Fruit fly (Drosophila melanogaster) whole organism, embryonic: Measurements from ENCODE around the gene CG3119.
A peak's percentile ranks its signal among the peaks of the same experiment; 100 is the strongest.

Experiments
- Adf1 ChIP-seq: fragments of 200-800 bp; sonication (Bioruptor generic); IDR thresholded peaks from 2 replicates; pipeline ENCODE4 v1.3.6; 2022; ENCODE audit warnings: missing biosample characterization, missing genetic modification characterization
- CG13296 ChIP-seq: fragments of 200-800 bp; sonication (Bioruptor generic); optimal IDR thresholded peaks from 3 replicates; lab custom pipeline; 2018; ENCODE audit warnings: missing biosample characterization, mild to moderate bottlenecking, missing genetic modification characterization
- CG14050 ChIP-seq: fragments of 200-800 bp; sonication (Bioruptor generic); IDR thresholded peaks from 3 replicates; pipeline ENCODE4 v1.3.6; 2022; ENCODE audit warnings: missing biosample characterization, missing genetic modification characterization
- CG16813 ChIP-seq: fragments of 200-800 bp; sonication (Bioruptor generic); IDR thresholded peaks from 3 replicates; pipeline ENCODE4 v1.3.6; 2022; ENCODE audit warnings: missing biosample characterization, missing genetic modification characterization; ENCODE audit not compliant: partially characterized antibody
- CG1832 ChIP-seq: fragments of 200-800 bp; sonication (Bioruptor generic); optimal IDR thresholded peaks from 2 replicates; lab custom pipeline; 2017; ENCODE audit warnings: missing biosample characterization, mild to moderate bottlenecking, missing genetic modification characterization, inconsistent platforms
- CG18599 ChIP-seq: fragments of 200-800 bp; sonication (Bioruptor generic); optimal IDR thresholded peaks from 3 replicates; lab custom pipeline; 2017; ENCODE audit warnings: missing biosample characterization, missing genetic modification characterization, mild to moderate bottlenecking, moderate library complexity, missing genetic modification reagents
- CG2116 ChIP-seq: fragments of 200-800 bp; sonication (Bioruptor generic); optimal IDR thresholded peaks from 3 replicates; lab custom pipeline; 2018; ENCODE audit warnings: missing biosample characterization, mild to moderate bottlenecking, missing genetic modification characterization
- CG31441 ChIP-seq: fragments of 200-800 bp; sonication (Bioruptor generic); IDR thresholded peaks from 2 replicates; pipeline ENCODE4 v1.3.6; 2022; ENCODE audit warnings: missing biosample characterization, missing genetic modification characterization
- CG34422 ChIP-seq: fragments of 200-800 bp; sonication (Bioruptor generic); IDR thresholded peaks from 3 replicates; pipeline ENCODE4 v1.3.6; 2022; ENCODE audit warnings: missing biosample characterization, missing genetic modification characterization
- CG4730 ChIP-seq: fragments of 200-800 bp; sonication (Bioruptor generic); IDR thresholded peaks from 2 replicates; pipeline ENCODE4 v1.3.6; 2022; ENCODE audit warnings: missing biosample characterization, missing genetic modification characterization
- CG7556 ChIP-seq: fragments of 200-800 bp; sonication (Bioruptor generic); optimal IDR thresholded peaks from 2 replicates; lab custom pipeline; 2017; ENCODE audit warnings: missing biosample characterization, mild to moderate bottlenecking, missing genetic modification characterization
- CG8281 ChIP-seq: fragments of 200-800 bp; sonication (Bioruptor generic); optimal IDR thresholded peaks from 2 replicates; lab custom pipeline; 2018; ENCODE audit warnings: missing biosample characterization, mild to moderate bottlenecking, missing genetic modification characterization, moderate library complexity
- CG9609 ChIP-seq: fragments of 200-800 bp; sonication (Bioruptor generic); optimal IDR thresholded peaks from 3 replicates; lab custom pipeline; 2016; ENCODE audit warnings: missing biosample characterization, missing genetic modification characterization
- Deaf1 ChIP-seq: fragments of 200-800 bp; optimal IDR thresholded peaks from 3 replicates; lab custom pipeline; 2019; ENCODE audit warnings: missing biosample characterization, mild to moderate bottlenecking, missing genetic modification characterization, moderate library complexity
- Dek ChIP-seq: fragments of 200-800 bp; sonication (Bioruptor generic); optimal IDR thresholded peaks from 3 replicates; lab custom pipeline; 2019; ENCODE audit warnings: missing biosample characterization, mild to moderate bottlenecking, missing genetic modification characterization, moderate library complexity
- Ets65A ChIP-seq: fragments of 200-800 bp; sonication (Bioruptor generic); peaks from one replicate; lab custom pipeline; 2016; ENCODE audit warnings: missing biosample characterization, missing genetic modification characterization
- Ets97D ChIP-seq: fragments of 200-800 bp; sonication (Bioruptor generic); optimal IDR thresholded peaks from 3 replicates; lab custom pipeline; 2016; ENCODE audit warnings: missing biosample characterization, missing genetic modification characterization
- Gug ChIP-seq: fragments of 200-800 bp; sonication (Bioruptor generic); IDR thresholded peaks from 4 replicates; pipeline ENCODE4 v1.3.6; 2022; ENCODE audit warnings: missing biosample characterization, missing genetic modification characterization
- HHEX ChIP-seq: fragments of 200-800 bp; sonication (Bioruptor generic); optimal IDR thresholded peaks from 3 replicates; lab custom pipeline; 2017; ENCODE audit warnings: missing biosample characterization, mild to moderate bottlenecking, missing genetic modification characterization, missing genetic modification reagents
- HLH54F ChIP-seq: fragments of 200-800 bp; sonication (Bioruptor generic); optimal IDR thresholded peaks from 3 replicates; lab custom pipeline; 2016; ENCODE audit warnings: missing biosample characterization, missing genetic modification characterization
- Hand ChIP-seq: fragments of 200-800 bp; sonication (Bioruptor generic); optimal IDR thresholded peaks from 2 replicates; lab custom pipeline; 2017; ENCODE audit warnings: mild to moderate bottlenecking, missing biosample characterization, missing genetic modification reagents, missing genetic modification characterization
- Hmr ChIP-seq: fragments of 200-800 bp; sonication (Bioruptor generic); optimal IDR thresholded peaks from 3 replicates; lab custom pipeline; 2017; ENCODE audit warnings: mild to moderate bottlenecking, missing biosample characterization, missing genetic modification reagents, missing genetic modification characterization
- Lim3 ChIP-seq: fragments of 200-800 bp; sonication (Bioruptor generic); IDR thresholded peaks from 2 replicates; pipeline ENCODE4 v1.3.6; 2022; ENCODE audit warnings: missing biosample characterization, missing genetic modification characterization
- Mad ChIP-seq: fragments of 200-800 bp; sonication (Bioruptor generic); optimal IDR thresholded peaks from 2 replicates; lab custom pipeline; 2016; ENCODE audit warnings: missing biosample characterization, missing genetic modification characterization
- Max ChIP-seq: fragments of 200-800 bp; sonication (Bioruptor generic); optimal IDR thresholded peaks from 2 replicates; lab custom pipeline; 2016; ENCODE audit warnings: missing biosample characterization, mild to moderate bottlenecking, missing genetic modification characterization
- Med ChIP-seq: fragments of 200-800 bp; sonication (Bioruptor generic); peaks from one replicate; lab custom pipeline; 2016; ENCODE audit warnings: missing biosample characterization, missing genetic modification characterization, mild to moderate bottlenecking, inconsistent platforms, moderate library complexity
- Sox100B ChIP-seq: fragments of 200-800 bp; sonication (Bioruptor generic); optimal IDR thresholded peaks from 3 replicates; lab custom pipeline; 2018; ENCODE audit warnings: missing biosample characterization, mild to moderate bottlenecking, missing genetic modification characterization
- Sox102F ChIP-seq: fragments of 200-800 bp; sonication (Bioruptor generic); optimal IDR thresholded peaks from 2 replicates; lab custom pipeline; 2018; ENCODE audit warnings: missing biosample characterization, mild to moderate bottlenecking, missing genetic modification characterization, moderate library complexity
- Stat92E ChIP-seq, 3 experiments: fragments of >200 bp in 2 of 3; fragments of 200-800 bp in 1 of 3; sonication (Bioruptor generic) in 1 of 3; optimal IDR thresholded peaks; 2 replicates each; lab custom pipeline; 2017 to 2019; ENCODE audit warnings: missing biosample characterization in 3 of 3, missing genetic modification characterization in 3 of 3, mild to moderate bottlenecking in 1 of 3, moderate library complexity in 1 of 3
- YL-1 ChIP-seq: fragments of 200-800 bp; sonication (Bioruptor generic); optimal IDR thresholded peaks from 3 replicates; lab custom pipeline; 2017; ENCODE audit warnings: missing biosample characterization, mild to moderate bottlenecking, missing genetic modification characterization
- bbx ChIP-seq: fragments of 200-800 bp; sonication (Bioruptor generic); IDR thresholded peaks from 2 replicates; pipeline ENCODE4 v1.3.6; 2022; ENCODE audit warnings: missing biosample characterization, missing genetic modification characterization; ENCODE audit not compliant: partially characterized antibody
- chinmo ChIP-seq: fragments of 200-800 bp; sonication (Bioruptor generic); IDR thresholded peaks from 4 replicates; pipeline ENCODE4 v1.3.6; 2022; ENCODE audit warnings: missing biosample characterization, missing genetic modification characterization; ENCODE audit not compliant: partially characterized antibody
- da ChIP-seq: fragments of 200-800 bp; sonication (Bioruptor generic); optimal IDR thresholded peaks from 2 replicates; lab custom pipeline; 2016; ENCODE audit warnings: missing biosample characterization, missing genetic modification characterization
- disco-r ChIP-seq: fragments of 200-800 bp; sonication (Bioruptor generic); optimal IDR thresholded peaks from 2 replicates; lab custom pipeline; 2016; ENCODE audit warnings: missing biosample characterization, missing genetic modification characterization
- dmrt99B ChIP-seq: fragments of 200-800 bp; sonication (Bioruptor generic); optimal IDR thresholded peaks from 2 replicates; lab custom pipeline; 2018; ENCODE audit warnings: missing biosample characterization, mild to moderate bottlenecking, missing genetic modification characterization, moderate library complexity
- fd102C ChIP-seq: fragments of 200-800 bp; sonication (Bioruptor generic); optimal IDR thresholded peaks from 2 replicates; lab custom pipeline; 2018; ENCODE audit warnings: missing biosample characterization, mild to moderate bottlenecking, missing genetic modification characterization, moderate library complexity
- gfzf ChIP-seq: fragments of 200-800 bp; sonication (Bioruptor generic); optimal IDR thresholded peaks from 2 replicates; lab custom pipeline; 2016; ENCODE audit warnings: missing biosample characterization, mild to moderate bottlenecking, missing genetic modification characterization, moderate library complexity
- hth ChIP-seq: fragments of >200 bp; optimal IDR thresholded peaks from 2 replicates; lab custom pipeline; 2017; ENCODE audit warnings: inconsistent platforms
- ind ChIP-seq: fragments of 200-800 bp; sonication (Bioruptor generic); optimal IDR thresholded peaks from 3 replicates; lab custom pipeline; 2016; ENCODE audit warnings: missing biosample characterization, missing genetic modification characterization
- ken ChIP-seq: fragments of 200-800 bp; sonication (Bioruptor generic); IDR thresholded peaks from 3 replicates; pipeline ENCODE4 v1.3.6; 2022; ENCODE audit warnings: missing biosample characterization, missing genetic modification characterization
- kni ChIP-seq: fragments of 200-800 bp; sonication (Bioruptor generic); optimal IDR thresholded peaks from 3 replicates; lab custom pipeline; 2017; ENCODE audit warnings: mild to moderate bottlenecking, missing biosample characterization, missing genetic modification reagents, missing genetic modification characterization
- knrl ChIP-seq: fragments of 200-800 bp; sonication (Bioruptor generic); IDR thresholded peaks from 3 replicates; pipeline ENCODE4 v1.3.6; 2022; ENCODE audit warnings: missing biosample characterization, missing genetic modification characterization; ENCODE audit not compliant: partially characterized antibody
- mam ChIP-seq: fragments of 200-800 bp; sonication (Bioruptor generic); optimal IDR thresholded peaks from 3 replicates; lab custom pipeline; 2016; ENCODE audit warnings: missing biosample characterization, missing genetic modification characterization
- nerfin-2 ChIP-seq: fragments of 200-800 bp; sonication (Bioruptor generic); IDR thresholded peaks from 2 replicates; pipeline ENCODE4 v1.3.6; 2022; ENCODE audit warnings: missing biosample characterization, missing genetic modification characterization; ENCODE audit not compliant: partially characterized antibody
- pros ChIP-seq: fragments of 200-800 bp; sonication (Bioruptor generic); optimal IDR thresholded peaks from 3 replicates; lab custom pipeline; 2019; ENCODE audit warnings: missing biosample characterization, mild to moderate bottlenecking, missing genetic modification characterization, moderate library complexity
- pzg ChIP-seq: fragments of 200-800 bp; sonication (Bioruptor generic); optimal IDR thresholded peaks from 3 replicates; lab custom pipeline; 2018; ENCODE audit warnings: missing biosample characterization, mild to moderate bottlenecking, missing genetic modification characterization, moderate library complexity
- ssp ChIP-seq: fragments of 200-800 bp; sonication (Bioruptor generic); IDR thresholded peaks from 2 replicates; pipeline ENCODE4 v1.3.6; 2022; ENCODE audit warnings: missing biosample characterization, missing genetic modification characterization
- tap ChIP-seq: fragments of 200-800 bp; optimal IDR thresholded peaks from 3 replicates; lab custom pipeline; 2019; ENCODE audit warnings: missing biosample characterization, mild to moderate bottlenecking, missing genetic modification characterization, moderate library complexity
- trh ChIP-seq: fragments of 200-800 bp; sonication (Bioruptor generic); optimal IDR thresholded peaks from 2 replicates; lab custom pipeline; 2016; ENCODE audit warnings: missing biosample characterization, missing genetic modification characterization

Gene CG3119

DNA sequence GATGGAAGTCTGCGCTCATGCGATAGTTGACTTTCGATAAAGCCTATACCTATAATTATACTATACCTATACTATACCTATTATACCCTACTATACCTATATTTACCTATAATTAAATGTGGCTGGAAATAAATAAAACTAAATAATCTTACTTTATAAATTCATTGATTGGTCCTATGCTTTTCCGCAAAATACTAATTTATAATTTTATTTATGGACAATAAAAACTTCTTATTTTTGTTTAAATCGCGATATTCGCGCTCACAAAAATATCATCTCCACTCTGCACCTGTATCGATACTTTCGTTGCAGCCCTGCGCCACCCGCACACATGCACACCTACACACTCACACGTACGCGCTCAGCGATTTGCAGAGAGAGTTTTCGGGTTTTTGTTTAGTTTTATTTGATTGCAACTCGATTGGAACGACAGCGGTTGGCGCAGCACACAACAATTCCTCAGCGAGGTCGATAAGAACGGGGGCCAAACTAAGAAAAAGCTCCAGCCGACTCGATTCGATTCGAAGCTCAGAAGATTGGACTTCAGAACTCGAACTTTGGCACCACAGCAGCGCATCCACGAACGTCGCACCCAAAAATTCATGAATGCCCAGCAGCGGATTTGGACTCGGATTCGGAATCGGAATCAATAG lies 37.0 kb upstream of the CG3119 start, which contains the start of gene CG8814 (continued):
- peak; percentile 49 for TF ChIP-seq Ets97D (GFP tag; lab: Kevin White, UChicago)
- peak; percentile 99 for TF ChIP-seq CG2116
- TF ChIP-seq pros (GFP tag; lab: Kevin White, UChicago) = no peak
- no peak for TF ChIP-seq da (GFP tag; lab: Kevin White, UChicago)
- peak; percentile 75 for TF ChIP-seq Dek (tag; lab: Kevin White, UChicago)
- TF ChIP-seq Stat92E (GFP tag; optimal IDR thresholded peaks at IDR 0.05; lab: Kevin White, UChicago) = no peak
- TF ChIP-seq Adf1 (GFP tag; lab: Robert Waterston, UW) = peak; percentile 40
- peak; percentile 63 for TF ChIP-seq mam (GFP tag; lab: Kevin White, UChicago)
- no peak for TF ChIP-seq CG1832 (GFP tag; lab: Kevin White, UChicago)
- peak; percentile 83 for TF ChIP-seq Med (GFP tag; lab: Kevin White, UChicago)
- TF ChIP-seq tap (tag; lab: Kevin White, UChicago) = no peak
- peak; percentile 31 for TF ChIP-seq dmrt99B (tag; lab: Kevin White, UChicago)
- peak; percentile 89 for TF ChIP-seq knrl (GFP tag; lab: Robert Waterston, UW)
- TF ChIP-seq pzg (GFP tag; lab: Kevin White, UChicago) = peak; percentile 62
- TF ChIP-seq trh (GFP tag; lab: Kevin White, UChicago) = peak; percentile 45
- peak; percentile 74 for TF ChIP-seq CG18599 (GFP tag; lab: Kevin White, UChicago)
- no peak for TF ChIP-seq fd102C (GFP tag; lab: Kevin White, UChicago)
- TF ChIP-seq CG13296 (GFP tag; lab: Kevin White, UChicago) = no peak
- TF ChIP-seq disco-r (GFP tag; lab: Kevin White, UChicago) = no peak
- TF ChIP-seq kni (GFP tag; lab: Kevin White, UChicago) = peak; percentile 33
- no peak for TF ChIP-seq hth (lab: Kevin White, UChicago)
- peak; percentile 69 for TF ChIP-seq Hmr (GFP tag; lab: Kevin White, UChicago)
- TF ChIP-seq HLH54F (GFP tag; lab: Kevin White, UChicago) = peak; percentile 15
- peak; percentile 45 for TF ChIP-seq Max
- TF ChIP-seq YL-1 (GFP tag; lab: Kevin White, UChicago) = peak; percentile 31
- no peak for TF ChIP-seq CG8281 (tag; lab: Kevin White, UChicago)
- peak; percentile 96 for TF ChIP-seq chinmo
- peak; percentile 39 for TF ChIP-seq Mad (GFP tag; lab: Kevin White, UChicago)
- TF ChIP-seq ind (GFP tag; lab: Kevin White, UChicago) = peak; percentile 71
- TF ChIP-seq CG31441 (GFP tag; lab: Robert Waterston, UW) = peak; percentile 75; the same call in 1 of the 2 replicates
- peak; percentile 61 for TF ChIP-seq bbx (GFP tag; lab: Robert Waterston, UW)
- peak; percentile 67 for TF ChIP-seq CG7556 (GFP tag; lab: Kevin White, UChicago)
- TF ChIP-seq nerfin-2 (GFP tag; lab: Robert Waterston, UW) = no peak
- TF ChIP-seq HHEX (GFP tag; lab: Kevin White, UChicago) = peak; percentile 48
- peak; percentile 10 for TF ChIP-seq CG34422
- peak; percentile 50 for TF ChIP-seq CG4730
- peak; percentile 62 for TF ChIP-seq Sox100B (GFP tag; lab: Kevin White, UChicago)
- peak; percentile 85 for TF ChIP-seq Ets65A (GFP tag; lab: Kevin White, UChicago)
- TF ChIP-seq Hand = no peak
- TF ChIP-seq Deaf1 (tag; lab: Kevin White, UChicago) = peak; percentile 57
- peak; percentile 81 for TF ChIP-seq ssp (GFP tag; lab: Robert Waterston, UW)
- TF ChIP-seq CG14050 (GFP tag; lab: Robert Waterston, UW) = peak; percentile 53; the same call in 2 of the 3 replicates
- peak; percentile 77; the same call in 3 of the 4 replicates for TF ChIP-seq Gug (GFP tag; lab: Robert Waterston, UW)
- TF ChIP-seq CG16813 (GFP tag; lab: Robert Waterston, UW) = peak; percentile 85
- TF ChIP-seq gfzf (GFP tag; lab: Kevin White, UChicago) = peak; percentile 72
- peak; percentile 38 for TF ChIP-seq CG9609
- TF ChIP-seq Lim3 (GFP tag; lab: Robert Waterston, UW) = no peak
- peak; percentile 61; the same call in 2 of the 3 replicates for TF ChIP-seq ken (GFP tag; lab: Robert Waterston, UW)
- TF ChIP-seq Sox102F = peak; percentile 54
